Fruit fly (Drosophila melanogaster): ENCODE results near the gene Vm34Ca.

dm6 chr2L:13457037-13457547 is 45.7 kb upstream of the Vm34Ca start, which contains the start of gene CG42809:
- TF ChIP-seq h (GFP tag; optimal IDR thresholded peaks at IDR 0.05), result no peak
- TF ChIP-seq HLH106 (tag; optimal IDR thresholded peaks at IDR 0.05), result no peak
- no peak for TF ChIP-seq ey (GFP tag; optimal IDR thresholded peaks at IDR 0.05)

Data from whole organism, wandering third instar larva.